1 fruit fly cellular context compared by ENCODE assay signal in genomic region chrX:17465523-17465922, dm6.
TF ChIP-seq lines count a peak whose summit lies in the region.

No protein-coding gene starts in this region.

TF ChIP-seq in whole organism, embryonic, 481 proteins besides CTCF, POLR2A, EP300 and RAD21 (continued from another document):
- TF ChIP-seq CG13424 (tag; optimal IDR thresholded peaks at IDR 0.05; lab: Kevin White, UChicago) (peak; percentile 0), Elba2 (GFP tag; optimal IDR thresholded peaks at IDR 0.05; lab: Kevin White, UChicago) (no peak), ci (GFP tag; IDR thresholded peaks at IDR 0.05; lab: Robert Waterston, UW) (peak; percentile 41; the same call in 1 of the 3 replicates), shn (GFP tag; optimal IDR thresholded peaks at IDR 0.05; lab: Kevin White, UChicago) (no peak), CG1647 (GFP tag; optimal IDR thresholded peaks at IDR 0.05; lab: Kevin White, UChicago) (no peak), mam (GFP tag; optimal IDR thresholded peaks at IDR 0.05; lab: Kevin White, UChicago) (peak; percentile 50), tio (GFP tag; optimal IDR thresholded peaks at IDR 0.05; lab: Kevin White, UChicago) (peak; percentile 1), CG8924 (tag; optimal IDR thresholded peaks at IDR 0.05; lab: Kevin White, UChicago) (peak; percentile 10), CG2120 (GFP tag; optimal IDR thresholded peaks at IDR 0.05; lab: Kevin White, UChicago) (peak; percentile 55), NC2α (GFP tag; optimal IDR thresholded peaks at IDR 0.05; lab: Kevin White, UChicago) (no peak), CG10979 (tag; optimal IDR thresholded peaks at IDR 0.05; lab: Kevin White, UChicago) (peak; percentile 33), nmo (GFP tag; optimal IDR thresholded peaks at IDR 0.05; lab: Kevin White, UChicago) (peak; percentile 18), CG31388 (GFP tag; optimal IDR thresholded peaks at IDR 0.05; lab: Kevin White, UChicago) (no peak), jumu (GFP tag; optimal IDR thresholded peaks at IDR 0.05; lab: Kevin White, UChicago) (peak; percentile 31)
